Fruit fly (Drosophila melanogaster) whole organism, embryonic: ENCODE data around the gene Mkp3.
A peak's percentile ranks its signal among the peaks of the same experiment; 100 is the strongest.

Experiments
- Bdp1 ChIP-seq: fragments of 200-800 bp; sonication (Bioruptor generic); optimal IDR thresholded peaks from 3 replicates; lab custom pipeline; 2016; ENCODE audit warnings: missing biosample characterization, missing genetic modification characterization
- CG10147 ChIP-seq: fragments of 200-800 bp; sonication (Bioruptor generic); optimal IDR thresholded peaks from 2 replicates; lab custom pipeline; 2019; ENCODE audit warnings: missing biosample characterization, mild to moderate bottlenecking, missing genetic modification characterization, moderate library complexity
- CG11247 ChIP-seq: fragments of 200-800 bp; sonication (Bioruptor generic); IDR thresholded peaks from 2 replicates; pipeline ENCODE4 v1.3.6; 2022; ENCODE audit warnings: missing biosample characterization, missing genetic modification characterization
- CG11695 ChIP-seq: fragments of 200-800 bp; sonication (Bioruptor generic); IDR thresholded peaks from 3 replicates; pipeline ENCODE4 v1.3.6; 2022; ENCODE audit warnings: missing biosample characterization, missing genetic modification characterization
- CG15011 ChIP-seq: fragments of 200-800 bp; sonication (Bioruptor generic); optimal IDR thresholded peaks from 3 replicates; lab custom pipeline; 2018; ENCODE audit warnings: missing biosample characterization, mild to moderate bottlenecking, missing genetic modification characterization
- CG2678 ChIP-seq: fragments of 200-800 bp; sonication (Bioruptor generic); optimal IDR thresholded peaks from 3 replicates; lab custom pipeline; 2019; ENCODE audit warnings: missing biosample characterization, mild to moderate bottlenecking, missing genetic modification characterization, moderate library complexity
- CG2712 ChIP-seq: fragments of 200-800 bp; optimal IDR thresholded peaks from 3 replicates; lab custom pipeline; 2019; ENCODE audit warnings: missing biosample characterization, mild to moderate bottlenecking, missing genetic modification characterization, moderate library complexity
- CG31441 ChIP-seq: fragments of 200-800 bp; sonication (Bioruptor generic); IDR thresholded peaks from 2 replicates; pipeline ENCODE4 v1.3.6; 2022; ENCODE audit warnings: missing biosample characterization, missing genetic modification characterization
- CG3995 ChIP-seq: fragments of 200-800 bp; sonication (Bioruptor generic); optimal IDR thresholded peaks from 3 replicates; lab custom pipeline; 2016; ENCODE audit warnings: missing biosample characterization, missing genetic modification characterization
- CG4360 ChIP-seq: fragments of 200-800 bp; sonication (Bioruptor generic); IDR thresholded peaks from 2 replicates; pipeline ENCODE4 v1.3.6; 2022; ENCODE audit warnings: missing biosample characterization, missing genetic modification characterization
- CG4424 ChIP-seq: fragments of 200-800 bp; sonication (Bioruptor generic); optimal IDR thresholded peaks from 3 replicates; lab custom pipeline; 2016; ENCODE audit warnings: missing biosample characterization, missing genetic modification characterization
- CG6813 ChIP-seq: fragments of 200-800 bp; sonication (Bioruptor generic); optimal IDR thresholded peaks from 2 replicates; lab custom pipeline; 2017; ENCODE audit warnings: missing biosample characterization, missing genetic modification characterization, mild to moderate bottlenecking, moderate library complexity, missing genetic modification reagents
- CG8281 ChIP-seq: fragments of 200-800 bp; sonication (Bioruptor generic); optimal IDR thresholded peaks from 2 replicates; lab custom pipeline; 2018; ENCODE audit warnings: missing biosample characterization, mild to moderate bottlenecking, missing genetic modification characterization, moderate library complexity
- CG9817 ChIP-seq: fragments of 200-800 bp; sonication (Bioruptor generic); optimal IDR thresholded peaks from 2 replicates; lab custom pipeline; 2018; ENCODE audit warnings: missing biosample characterization, mild to moderate bottlenecking, missing genetic modification characterization, moderate library complexity
- D ChIP-seq, 2 experiments: fragments of 200-800 bp in 1 of 2; fragments of >200 bp in 1 of 2; sonication (Bioruptor generic) in 1 of 2; optimal IDR thresholded peaks; 2 replicates in 1 of 2; 3 replicates in 1 of 2; lab custom pipeline; 2017; ENCODE audit warnings: mild to moderate bottlenecking in 1 of 2, missing biosample characterization in 1 of 2, missing genetic modification characterization in 1 of 2, missing genetic modification reagents in 1 of 2
- Dbx ChIP-seq: fragments of 200-800 bp; sonication (Bioruptor generic); IDR thresholded peaks from 3 replicates; pipeline ENCODE4 v1.3.6; 2022; ENCODE audit warnings: missing biosample characterization, missing genetic modification characterization
- Dref ChIP-seq: fragments of 200-800 bp; sonication (Bioruptor generic); IDR thresholded peaks from 2 replicates; pipeline ENCODE4 v1.3.6; 2022; ENCODE audit warnings: missing biosample characterization, missing genetic modification characterization
- H2.0 ChIP-seq: fragments of 200-800 bp; sonication (Bioruptor generic); IDR thresholded peaks from 2 replicates; pipeline ENCODE4 v1.3.6; 2022; ENCODE audit warnings: missing biosample characterization, missing genetic modification characterization
- HLH3B ChIP-seq: fragments of 200-800 bp; sonication (Bioruptor generic); IDR thresholded peaks from 2 replicates; pipeline ENCODE4 v1.3.6; 2022; ENCODE audit warnings: missing biosample characterization, missing genetic modification characterization
- Hmr ChIP-seq: fragments of 200-800 bp; sonication (Bioruptor generic); optimal IDR thresholded peaks from 3 replicates; lab custom pipeline; 2017; ENCODE audit warnings: mild to moderate bottlenecking, missing biosample characterization, missing genetic modification reagents, missing genetic modification characterization
- Jarid2 ChIP-seq: fragments of 200-800 bp; sonication (Bioruptor generic); optimal IDR thresholded peaks from 3 replicates; lab custom pipeline; 2017; ENCODE audit warnings: mild to moderate bottlenecking, missing biosample characterization, missing genetic modification reagents, missing genetic modification characterization
- Lhr ChIP-seq: fragments of 200-800 bp; sonication (Bioruptor generic); optimal IDR thresholded peaks from 3 replicates; lab custom pipeline; 2017; ENCODE audit warnings: mild to moderate bottlenecking, missing biosample characterization, missing genetic modification reagents, missing genetic modification characterization
- Med ChIP-seq: fragments of 200-800 bp; sonication (Bioruptor generic); peaks from one replicate; lab custom pipeline; 2016; ENCODE audit warnings: missing biosample characterization, missing genetic modification characterization, mild to moderate bottlenecking, inconsistent platforms, moderate library complexity
- Nf-YC ChIP-seq: fragments of 200-800 bp; optimal IDR thresholded peaks from 3 replicates; lab custom pipeline; 2019; ENCODE audit warnings: missing biosample characterization, mild to moderate bottlenecking, missing genetic modification characterization, moderate library complexity
- NfI ChIP-seq: fragments of 200-800 bp; sonication (Bioruptor generic); optimal IDR thresholded peaks from 3 replicates; lab custom pipeline; 2018; ENCODE audit warnings: missing biosample characterization, mild to moderate bottlenecking, missing genetic modification characterization, moderate library complexity
- Rx ChIP-seq: fragments of 200-800 bp; sonication (Bioruptor generic); IDR thresholded peaks from 2 replicates; pipeline ENCODE4 v1.3.6; 2022; ENCODE audit warnings: missing biosample characterization, missing genetic modification characterization
- Sox102F ChIP-seq: fragments of 200-800 bp; sonication (Bioruptor generic); optimal IDR thresholded peaks from 2 replicates; lab custom pipeline; 2018; ENCODE audit warnings: missing biosample characterization, mild to moderate bottlenecking, missing genetic modification characterization, moderate library complexity
- abd-A ChIP-seq: fragments of 200-800 bp; sonication (Bioruptor generic); optimal IDR thresholded peaks from 3 replicates; lab custom pipeline; 2019; ENCODE audit warnings: missing biosample characterization, mild to moderate bottlenecking, missing genetic modification characterization, moderate library complexity
- ara ChIP-seq: fragments of 200-800 bp; sonication (Bioruptor generic); IDR thresholded peaks from 2 replicates; pipeline ENCODE4 v1.3.6; 2022; ENCODE audit warnings: missing biosample characterization, missing genetic modification characterization
- bcd ChIP-seq: fragments of 200-800 bp; sonication (Bioruptor generic); optimal IDR thresholded peaks from 2 replicates; lab custom pipeline; 2017; ENCODE audit warnings: missing biosample characterization, mild to moderate bottlenecking, missing genetic modification characterization
- cwo ChIP-seq: fragments of 200-800 bp; sonication (Bioruptor generic); optimal IDR thresholded peaks from 3 replicates; lab custom pipeline; 2017; ENCODE audit warnings: missing biosample characterization, missing genetic modification characterization, mild to moderate bottlenecking, moderate library complexity, missing genetic modification reagents
- en ChIP-seq: fragments of 200-800 bp; sonication (Bioruptor generic); optimal IDR thresholded peaks from 2 replicates; lab custom pipeline; 2016; ENCODE audit warnings: missing biosample characterization, missing genetic modification characterization
- esg ChIP-seq: fragments of 200-800 bp; sonication (Bioruptor generic); conservative IDR thresholded peaks from 2 replicates; pipeline ENCODE4 v1.3.6; 2022; ENCODE audit warnings: missing biosample characterization, missing genetic modification characterization
- fd64A ChIP-seq: fragments of 200-800 bp; sonication (Bioruptor generic); optimal IDR thresholded peaks from 3 replicates; lab custom pipeline; 2018; ENCODE audit warnings: missing biosample characterization, mild to moderate bottlenecking, missing genetic modification characterization
- gem ChIP-seq: fragments of 200-800 bp; sonication (Bioruptor generic); optimal IDR thresholded peaks from 2 replicates; lab custom pipeline; 2019; ENCODE audit warnings: missing biosample characterization, mild to moderate bottlenecking, missing genetic modification characterization, moderate library complexity
- gro ChIP-seq: fragments of 200-800 bp; sonication (Bioruptor generic); optimal IDR thresholded peaks from 2 replicates; lab custom pipeline; 2016; ENCODE audit warnings: missing biosample characterization, missing genetic modification characterization
- kah ChIP-seq: fragments of 200-800 bp; sonication (Bioruptor generic); optimal IDR thresholded peaks from 2 replicates; lab custom pipeline; 2018; ENCODE audit warnings: missing biosample characterization, mild to moderate bottlenecking, missing genetic modification characterization
- ken ChIP-seq: fragments of 200-800 bp; sonication (Bioruptor generic); IDR thresholded peaks from 3 replicates; pipeline ENCODE4 v1.3.6; 2022; ENCODE audit warnings: missing biosample characterization, missing genetic modification characterization
- klu ChIP-seq: fragments of 200-800 bp; sonication (Bioruptor generic); IDR thresholded peaks from 2 replicates; pipeline ENCODE4 v1.3.6; 2022; ENCODE audit warnings: missing biosample characterization, missing genetic modification characterization
- pnt ChIP-seq: fragments of 200-800 bp; sonication (Bioruptor generic); optimal IDR thresholded peaks from 3 replicates; lab custom pipeline; 2016; ENCODE audit warnings: missing biosample characterization, missing genetic modification characterization
- schlank ChIP-seq: fragments of 200-800 bp; sonication (Bioruptor generic); optimal IDR thresholded peaks from 2 replicates; lab custom pipeline; 2018; ENCODE audit warnings: missing biosample characterization, mild to moderate bottlenecking, missing genetic modification characterization
- shn ChIP-seq: fragments of 200-800 bp; sonication (Bioruptor generic); optimal IDR thresholded peaks from 3 replicates; lab custom pipeline; 2016; ENCODE audit warnings: missing biosample characterization, missing genetic modification characterization
- sisA ChIP-seq: fragments of 200-800 bp; sonication (Bioruptor generic); IDR thresholded peaks from 2 replicates; pipeline ENCODE4 v1.3.6; 2022; ENCODE audit warnings: missing biosample characterization, missing genetic modification characterization
- sr ChIP-seq: fragments of 200-800 bp; sonication (Bioruptor generic); IDR thresholded peaks from 3 replicates; pipeline ENCODE4 v1.3.6; 2022; ENCODE audit warnings: missing biosample characterization, missing genetic modification characterization
- sug ChIP-seq: fragments of 200-800 bp; optimal IDR thresholded peaks from 2 replicates; lab custom pipeline; 2019; ENCODE audit warnings: missing biosample characterization, mild to moderate bottlenecking, missing genetic modification characterization, moderate library complexity
- unpg ChIP-seq: fragments of 200-800 bp; sonication (Bioruptor generic); optimal IDR thresholded peaks from 3 replicates; lab custom pipeline; 2018; ENCODE audit warnings: missing biosample characterization, mild to moderate bottlenecking, missing genetic modification characterization, moderate library complexity
- z ChIP-seq: fragments of 200-800 bp; sonication (Bioruptor generic); IDR thresholded peaks from 3 replicates; pipeline ENCODE4 v1.3.6; 2022; ENCODE audit warnings: missing biosample characterization, missing genetic modification characterization

The Mkp3 gene

DNA sequence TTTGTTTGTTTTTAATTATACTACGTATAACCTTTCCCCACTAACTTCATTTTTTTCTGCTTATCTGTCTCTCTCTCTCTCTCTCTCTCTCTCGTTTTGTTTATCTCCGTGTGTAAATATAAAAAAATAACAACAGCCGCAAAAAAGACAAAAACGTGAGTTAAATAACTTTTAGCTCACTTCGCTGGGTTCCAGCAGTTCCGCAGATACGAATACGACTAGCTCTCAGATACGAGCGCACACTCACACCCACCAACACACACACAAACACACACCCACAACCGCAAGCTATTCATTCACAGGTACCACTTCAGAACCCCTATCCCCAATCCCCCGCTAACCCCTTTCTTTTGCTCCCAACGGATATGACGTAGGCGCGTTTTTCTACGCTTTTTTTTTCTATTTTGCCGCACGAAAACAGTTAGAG is 14.0 kb downstream of the Mkp3 start (continued):
- 0 out of 3 replicates have a peak, but pooled peaks have one; percentile 13 for TF ChIP-seq CG11695 (GFP tag; lab: Robert Waterston, UW)
- no peak for TF ChIP-seq Rx
- TF ChIP-seq NfI (GFP tag; lab: Kevin White, UChicago) = peak; percentile 41
- no peak for TF ChIP-seq Lhr (GFP tag; lab: Kevin White, UChicago)

DNA sequence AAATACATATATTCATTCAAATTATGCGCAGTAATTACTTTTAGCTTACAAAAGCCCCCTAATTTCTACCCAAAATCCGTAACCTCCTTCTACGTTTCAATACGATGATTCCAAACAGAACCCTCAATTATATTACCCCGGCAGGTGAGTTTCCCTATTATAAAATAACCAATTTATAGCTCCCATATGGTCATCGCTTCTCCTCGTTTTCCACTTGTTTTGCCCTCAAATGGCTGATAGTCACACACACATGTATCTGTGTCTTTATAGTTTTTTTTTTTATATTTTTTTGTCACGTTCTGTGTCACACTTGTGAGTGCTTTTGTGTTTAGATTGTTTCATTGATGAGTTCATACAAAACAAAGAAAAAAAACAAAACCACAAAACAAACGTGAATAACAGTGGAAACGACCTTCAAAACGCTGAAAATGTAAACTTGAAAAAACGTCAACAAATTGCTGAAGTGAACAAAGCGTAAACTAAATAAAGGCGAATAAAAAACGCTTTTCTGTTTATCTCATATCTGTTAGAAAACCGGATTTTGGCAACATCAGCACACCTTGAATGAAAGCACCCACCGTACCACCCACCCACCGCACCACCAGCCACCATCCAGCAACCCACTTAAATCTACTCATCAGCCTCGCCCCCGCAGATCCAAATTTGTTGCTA is 14.9 kb downstream of the Mkp3 start:
- TF ChIP-seq CG4360 (GFP tag; lab: Robert Waterston, UW) (no peak), ken (GFP tag; lab: Robert Waterston, UW) (0 out of 3 replicates have a peak, but pooled peaks have one; percentile 20), Bdp1 (GFP tag; lab: Kevin White, UChicago) (no peak), z (GFP tag; lab: Robert Waterston, UW) (0 out of 3 replicates have a peak, but pooled peaks have one; percentile 62), CG31441 (GFP tag; lab: Robert Waterston, UW) (0 out of 2 replicates have a peak, but pooled peaks have one; percentile 22), bcd (GFP tag; lab: Kevin White, UChicago) (peak; percentile 40), en (no peak), kah (GFP tag; lab: Kevin White, UChicago) (no peak), CG11247 (GFP tag; lab: Robert Waterston, UW) (no peak), abd-A (peak; percentile 84), gro (GFP tag; lab: Kevin White, UChicago) (peak; percentile 62), klu (GFP tag; lab: Robert Waterston, UW) (peak; percentile 63), CG2678 (tag; lab: Kevin White, UChicago) (peak; percentile 57), CG3995 (peak; percentile 0), Jarid2 (GFP tag; lab: Kevin White, UChicago) (peak; percentile 30), CG9817 (peak; percentile 21), schlank (peak; percentile 49), Dref (GFP tag; lab: Robert Waterston, UW) (no peak), Dbx (GFP tag; lab: Robert Waterston, UW) (0 out of 3 replicates have a peak, but pooled peaks have one; percentile 33), D (optimal IDR thresholded peaks at IDR 0.05; lab: Kevin White, UChicago) (no peak), D (GFP tag; optimal IDR thresholded peaks at IDR 0.05; lab: Kevin White, UChicago) (peak; percentile 6), Med (GFP tag; lab: Kevin White, UChicago) (peak; percentile 79), HLH3B (GFP tag; lab: Robert Waterston, UW) (peak; percentile 18; the same call in 1 of the 2 replicates), cwo (GFP tag; lab: Kevin White, UChicago) (peak; percentile 94), CG4424 (GFP tag; lab: Kevin White, UChicago) (peak; percentile 20), sisA (GFP tag; lab: Robert Waterston, UW) (no peak), gem (tag; lab: Kevin White, UChicago) (peak; percentile 45), Sox102F (GFP tag; lab: Kevin White, UChicago) (peak; percentile 56), sug (tag; lab: Kevin White, UChicago) (peak; percentile 13), H2.0 (no peak), CG2712 (peak; percentile 11), CG11695 (GFP tag; lab: Robert Waterston, UW) (peak; percentile 31; the same call in 1 of the 3 replicates), esg (GFP tag; lab: Robert Waterston, UW) (no peak), Nf-YC (tag; lab: Kevin White, UChicago) (no peak), CG15011 (GFP tag; lab: Kevin White, UChicago) (no peak), ara (GFP tag; lab: Robert Waterston, UW) (no peak), CG6813 (peak; percentile 25), CG10147 (GFP tag; lab: Kevin White, UChicago) (peak; percentile 24), unpg (peak; percentile 30), CG8281 (tag; lab: Kevin White, UChicago) (peak; percentile 54), Hmr (GFP tag; lab: Kevin White, UChicago) (peak; percentile 37), pnt (GFP tag; lab: Kevin White, UChicago) (peak; percentile 19), fd64A (GFP tag; lab: Kevin White, UChicago) (no peak), sr (GFP tag; lab: Robert Waterston, UW) (peak; percentile 98), shn (GFP tag; lab: Kevin White, UChicago) (no peak)
